Fruit fly (Drosophila melanogaster): ENCODE measurements around the gene Arp3.

- TF ChIP-seq CG32006 (GFP tag; optimal IDR thresholded peaks at IDR 0.05) (peak; percentile 33), Eip75B (GFP tag; optimal IDR thresholded peaks at IDR 0.05) (peak; percentile 61), CG3919 (GFP tag; optimal IDR thresholded peaks at IDR 0.05) (peak; percentile 46), Gug (GFP tag; IDR thresholded peaks at IDR 0.05) (no peak), Eip93F (GFP tag; optimal IDR thresholded peaks at IDR 0.05) (no peak), CG10669 (GFP tag; optimal IDR thresholded peaks at IDR 0.05) (no peak), eg (GFP tag; IDR thresholded peaks at IDR 0.05) (no peak), CG31627 (GFP tag; optimal IDR thresholded peaks at IDR 0.05) (peak; percentile 22), Ets96B (tag; optimal IDR thresholded peaks at IDR 0.05) (peak; percentile 4), CG8319 (GFP tag; optimal IDR thresholded peaks at IDR 0.05) (no peak), cyc (GFP tag; optimal IDR thresholded peaks at IDR 0.05) (peak; percentile 12)
Measured at dm6 chr3L:8076160-8076559, 39.5 kb downstream of the Arp3 start.

Measured in whole organism, prepupa.